Fruit fly (Drosophila melanogaster): ENCODE data around the gene CG13096.

The CG13096 gene

dm6 chr2L:8541469-8542233 lies 30.0 kb upstream of the CG13096 start, which contains the start of gene Sema1a:
TSS of gene Sema1a (plus strand) at chr2L:8542147.
- no peak for TF ChIP-seq usp (GFP tag; optimal IDR thresholded peaks at IDR 0.05)
- TF ChIP-seq pan (optimal IDR thresholded peaks at IDR 0.05) = peak; percentile 84

- TF ChIP-seq CG8478 (optimal IDR thresholded peaks at IDR 0.05) (no peak), pan (optimal IDR thresholded peaks at IDR 0.05) (no peak), usp (GFP tag; optimal IDR thresholded peaks at IDR 0.05) (no peak), psq (optimal IDR thresholded peaks at IDR 0.05) (no peak), EcR (GFP tag; optimal IDR thresholded peaks at IDR 0.05) (no peak), Dll (optimal IDR thresholded peaks at IDR 0.05) (no peak)
These were observed 26.9 kb upstream of the CG13096 start for dm6 chr2L:8538449-8539050.

dm6 chr2L:8535394-8536176 lies 23.9 kb upstream of the CG13096 start:
- TF ChIP-seq EcR (GFP tag; optimal IDR thresholded peaks at IDR 0.05) (no peak), CG8478 (optimal IDR thresholded peaks at IDR 0.05) (no peak), Dll (optimal IDR thresholded peaks at IDR 0.05) (no peak), pan (optimal IDR thresholded peaks at IDR 0.05) (no peak), usp (GFP tag; optimal IDR thresholded peaks at IDR 0.05) (no peak), psq (optimal IDR thresholded peaks at IDR 0.05) (no peak)

dm6 chr2L:8534515-8535295 lies 23.0 kb upstream of the CG13096 start:
- TF ChIP-seq pan (optimal IDR thresholded peaks at IDR 0.05) = no peak
- peak in 1 of 2 experiments; percentile 65 for TF ChIP-seq EcR (GFP tag; optimal IDR thresholded peaks at IDR 0.05)

- TF ChIP-seq CG8478 (optimal IDR thresholded peaks at IDR 0.05) (no peak), usp (GFP tag; optimal IDR thresholded peaks at IDR 0.05) (no peak), pan (optimal IDR thresholded peaks at IDR 0.05) (no peak), EcR (GFP tag; optimal IDR thresholded peaks at IDR 0.05) (no peak), Dll (optimal IDR thresholded peaks at IDR 0.05) (no peak), psq (optimal IDR thresholded peaks at IDR 0.05) (no peak)
These were observed 22.4 kb upstream of the CG13096 start for dm6 chr2L:8534118-8534514.

dm6 chr2L:8533632-8534031 lies 22.0 kb upstream of the CG13096 start:
- TF ChIP-seq psq (optimal IDR thresholded peaks at IDR 0.05) = no peak
- TF ChIP-seq Dll (optimal IDR thresholded peaks at IDR 0.05) = no peak
- TF ChIP-seq pan (optimal IDR thresholded peaks at IDR 0.05) = no peak
- no peak for TF ChIP-seq EcR (GFP tag; optimal IDR thresholded peaks at IDR 0.05)
- TF ChIP-seq CG8478 (optimal IDR thresholded peaks at IDR 0.05) = no peak
- TF ChIP-seq usp (GFP tag; optimal IDR thresholded peaks at IDR 0.05) = no peak

- TF ChIP-seq CG8478 (optimal IDR thresholded peaks at IDR 0.05) = no peak
- TF ChIP-seq pan (optimal IDR thresholded peaks at IDR 0.05) = no peak
- TF ChIP-seq usp (GFP tag; optimal IDR thresholded peaks at IDR 0.05) = no peak
- TF ChIP-seq psq (optimal IDR thresholded peaks at IDR 0.05) = no peak
- no peak for TF ChIP-seq Dll (optimal IDR thresholded peaks at IDR 0.05)
- TF ChIP-seq EcR (GFP tag; optimal IDR thresholded peaks at IDR 0.05) = no peak
These were observed 21.1 kb upstream of the CG13096 start for dm6 chr2L:8532790-8533189.

- TF ChIP-seq CG8478 (optimal IDR thresholded peaks at IDR 0.05) (no peak), pan (optimal IDR thresholded peaks at IDR 0.05) (no peak), psq (optimal IDR thresholded peaks at IDR 0.05) (no peak), EcR (GFP tag; optimal IDR thresholded peaks at IDR 0.05) (no peak), usp (GFP tag; optimal IDR thresholded peaks at IDR 0.05) (no peak), Dll (optimal IDR thresholded peaks at IDR 0.05) (no peak)
These were observed 18.5 kb upstream of the CG13096 start for dm6 chr2L:8530189-8530588.

- TF ChIP-seq Dll (optimal IDR thresholded peaks at IDR 0.05) (no peak), psq (optimal IDR thresholded peaks at IDR 0.05) (no peak), usp (GFP tag; optimal IDR thresholded peaks at IDR 0.05) (no peak), EcR (GFP tag; optimal IDR thresholded peaks at IDR 0.05) (no peak), pan (optimal IDR thresholded peaks at IDR 0.05) (no peak), CG8478 (optimal IDR thresholded peaks at IDR 0.05) (no peak)
These were observed 17.3 kb upstream of the CG13096 start, which contains the start of gene CG17834 for dm6 chr2L:8528951-8529430. TSS of gene CG17834 (plus strand) at chr2L:8529141.

- TF ChIP-seq CG8478 (optimal IDR thresholded peaks at IDR 0.05) (no peak), psq (optimal IDR thresholded peaks at IDR 0.05) (no peak), Dll (optimal IDR thresholded peaks at IDR 0.05) (no peak), usp (GFP tag; optimal IDR thresholded peaks at IDR 0.05) (no peak), pan (optimal IDR thresholded peaks at IDR 0.05) (no peak), EcR (GFP tag; optimal IDR thresholded peaks at IDR 0.05) (no peak)
These were observed 16.7 kb upstream of the CG13096 start, which contains the start of the genes lmgA and lmgB for dm6 chr2L:8528318-8528717. TSS of gene lmgA (minus strand) at chr2L:8528618. TSS of gene lmgB (minus strand) at chr2L:8528618.

- TF ChIP-seq pan (optimal IDR thresholded peaks at IDR 0.05) (no peak), psq (optimal IDR thresholded peaks at IDR 0.05) (no peak), CG8478 (optimal IDR thresholded peaks at IDR 0.05) (no peak)
These were observed 13.3 kb upstream of the CG13096 start for dm6 chr2L:8525000-8525399.

Data from whole organism.